Worm (Caenorhabditis elegans): ENCODE data around the gene pho-12.

ce11 chrII:5049249-5049648, 11.4 kb downstream of the pho-12 start:
- TF ChIP-seq nhr-28 (tag; optimal IDR thresholded peaks at IDR 0.05) (no peak), C04F5.9 (tag; optimal IDR thresholded peaks at IDR 0.05) (no peak), blmp-1 (tag; optimal IDR thresholded peaks at IDR 0.05) (peak; percentile 42), egl-27 (tag; optimal IDR thresholded peaks at IDR 0.05) (no peak), ceh-82 (tag; optimal IDR thresholded peaks at IDR 0.05) (no peak), skn-1 (tag; optimal IDR thresholded peaks at IDR 0.05) (no peak), fkh-10 (GFP tag; optimal IDR thresholded peaks at IDR 0.05) (no peak), mdl-1 (tag; optimal IDR thresholded peaks at IDR 0.05) (no peak), ama-1 (optimal IDR thresholded peaks at IDR 0.05) (no peak), nhr-77 (tag; optimal IDR thresholded peaks at IDR 0.05) (no peak), lin-13 (GFP tag; optimal IDR thresholded peaks at IDR 0.05) (no peak), nhr-85 (tag) (peak; percentile 77)

All from whole organism, L1 larva.